Worm (Caenorhabditis elegans): ENCODE results near the gene cwn-1.
A peak's percentile ranks its signal among the peaks of the same experiment; 100 is the strongest.

Gene cwn-1

DNA sequence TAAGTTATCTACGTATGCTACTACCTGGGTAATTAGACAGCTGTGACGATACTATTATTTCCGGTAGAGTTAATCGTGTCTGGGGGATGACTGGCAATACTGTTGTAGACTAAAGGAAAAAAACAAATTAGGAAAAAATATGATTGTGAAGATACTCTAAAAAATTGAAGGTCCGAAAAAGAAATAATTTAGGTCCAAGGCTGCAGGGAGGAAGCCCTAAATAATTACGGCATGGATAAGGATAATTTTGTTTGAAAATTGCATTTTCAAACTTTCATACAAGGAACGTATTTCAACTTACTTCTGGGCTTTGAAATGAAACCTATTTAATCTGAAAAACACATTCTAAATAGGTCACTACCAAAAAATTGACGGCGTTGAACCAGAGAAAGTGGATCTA lies 4.5 kb downstream of the cwn-1 start, which contains the start of gene srd-3:
TSS of gene srd-3 (minus strand) at position 101 of the 400 bp plus-strand sequence.
- TF ChIP-seq ztf-29 (GFP tag; IDR thresholded peaks at IDR 0.05) (no peak), med-1 (GFP tag; optimal IDR thresholded peaks at IDR 0.05; ENCODE audit: insufficient read depth) (no peak), flt-1 (GFP tag; IDR thresholded peaks at IDR 0.05) (no peak), klf-2 (GFP tag; conservative IDR thresholded peaks at IDR 0.05) (no peak), cog-1 (tag; optimal IDR thresholded peaks at IDR 0.05) (no peak), T22C8.4 (GFP tag; IDR thresholded peaks at IDR 0.05) (no peak), tab-1 (GFP tag; IDR thresholded peaks at IDR 0.05) (no peak), ref-1 (GFP tag; conservative IDR thresholded peaks at IDR 0.05) (no peak), ztf-23 (GFP tag; IDR thresholded peaks at IDR 0.05) (no peak)

DNA sequence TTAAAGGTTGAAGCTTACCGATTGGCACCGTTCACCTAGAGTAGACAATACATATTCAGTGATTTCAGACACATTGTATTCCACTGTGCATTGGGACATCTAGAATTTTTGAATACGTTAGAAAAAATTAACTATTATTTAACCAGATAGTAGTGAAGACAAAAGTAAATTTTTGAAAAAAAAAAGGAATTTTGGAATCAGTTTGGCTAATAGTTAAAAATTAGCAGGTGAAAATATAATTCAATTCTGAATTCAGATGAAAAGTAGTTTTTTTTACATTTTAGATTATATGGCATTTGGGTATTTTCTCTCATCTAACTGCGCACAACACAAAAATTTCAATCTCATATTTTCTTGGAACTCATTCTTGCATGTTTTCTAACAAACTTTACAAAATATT lies 8.5 kb downstream of the cwn-1 start, which contains the start of gene nmur-2:
TSS of gene nmur-2 (minus strand) at position 101 of the 400 bp plus-strand sequence.
- TF ChIP-seq med-1 (GFP tag; optimal IDR thresholded peaks at IDR 0.05; ENCODE audit: insufficient read depth) = no peak
- TF ChIP-seq T22C8.4 (GFP tag; IDR thresholded peaks at IDR 0.05) = no peak
- no peak for TF ChIP-seq tab-1 (GFP tag; IDR thresholded peaks at IDR 0.05)
- no peak for TF ChIP-seq ref-1 (GFP tag; conservative IDR thresholded peaks at IDR 0.05)
- TF ChIP-seq klf-2 (GFP tag; conservative IDR thresholded peaks at IDR 0.05) = no peak
- TF ChIP-seq ztf-23 (GFP tag; IDR thresholded peaks at IDR 0.05) = no peak
- no peak for TF ChIP-seq ztf-29 (GFP tag; IDR thresholded peaks at IDR 0.05)
- no peak for TF ChIP-seq flt-1 (GFP tag; IDR thresholded peaks at IDR 0.05)
- no peak for TF ChIP-seq cog-1 (tag; optimal IDR thresholded peaks at IDR 0.05)

DNA sequence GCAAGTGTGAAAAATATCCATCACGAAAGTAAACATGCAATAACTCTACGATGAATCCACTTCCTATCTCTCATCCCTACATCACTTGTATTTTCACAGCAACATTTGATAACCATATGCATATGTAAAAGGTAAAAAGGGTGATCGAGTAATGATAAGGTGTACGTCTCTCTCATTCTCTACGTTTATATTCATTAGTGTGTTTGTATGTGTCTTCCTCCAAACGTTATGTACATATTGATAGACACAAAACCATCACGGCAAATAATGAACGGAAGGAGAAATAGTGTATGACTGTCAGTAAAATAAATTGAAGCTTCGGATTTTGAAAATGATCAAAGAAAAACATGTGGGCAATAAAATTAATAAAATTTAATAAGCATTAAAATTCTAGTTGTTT lies 10.9 kb downstream of the cwn-1 start:
- TF ChIP-seq ref-1 (GFP tag; conservative IDR thresholded peaks at IDR 0.05) (no peak), ztf-23 (GFP tag; IDR thresholded peaks at IDR 0.05) (no peak), T22C8.4 (GFP tag; IDR thresholded peaks at IDR 0.05) (no peak), ztf-29 (GFP tag; IDR thresholded peaks at IDR 0.05) (no peak), klf-2 (GFP tag; conservative IDR thresholded peaks at IDR 0.05) (no peak), tab-1 (GFP tag; IDR thresholded peaks at IDR 0.05) (no peak)

DNA sequence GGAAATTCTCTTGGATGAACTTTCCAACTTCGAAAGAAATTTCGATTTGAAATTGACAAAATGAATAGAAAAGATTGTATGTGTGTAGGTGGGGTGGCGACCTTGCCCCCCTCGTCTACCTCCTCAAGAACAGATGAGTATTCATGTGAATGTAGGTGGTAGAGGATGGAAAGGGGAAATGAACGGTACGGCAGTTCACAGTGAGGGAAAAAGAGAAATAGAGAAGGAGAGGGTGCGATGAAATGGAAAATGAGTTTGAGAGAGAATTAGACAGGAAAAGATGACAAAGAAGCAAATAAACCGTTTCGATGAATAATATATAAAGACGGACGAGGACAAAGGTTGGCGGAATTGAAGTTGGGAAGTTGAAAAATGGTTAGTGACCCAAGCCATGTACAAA lies 11.4 kb downstream of the cwn-1 start:
- TF ChIP-seq ztf-23 (GFP tag; IDR thresholded peaks at IDR 0.05) = peak; percentile 61; the same call in 1 of the 2 replicates
- TF ChIP-seq flt-1 (GFP tag; IDR thresholded peaks at IDR 0.05) = no peak
- TF ChIP-seq med-1 (GFP tag; optimal IDR thresholded peaks at IDR 0.05; ENCODE audit: insufficient read depth) = no peak
- no peak for TF ChIP-seq T22C8.4 (GFP tag; IDR thresholded peaks at IDR 0.05)
- TF ChIP-seq ztf-29 (GFP tag; IDR thresholded peaks at IDR 0.05) = no peak
- 0 out of 2 replicates have a peak, but pooled peaks have one; percentile 57 for TF ChIP-seq tab-1 (GFP tag; IDR thresholded peaks at IDR 0.05)
- TF ChIP-seq klf-2 (GFP tag; conservative IDR thresholded peaks at IDR 0.05) = no peak
- TF ChIP-seq cog-1 (tag; optimal IDR thresholded peaks at IDR 0.05) = no peak
- no peak for TF ChIP-seq ref-1 (GFP tag; conservative IDR thresholded peaks at IDR 0.05)

DNA sequence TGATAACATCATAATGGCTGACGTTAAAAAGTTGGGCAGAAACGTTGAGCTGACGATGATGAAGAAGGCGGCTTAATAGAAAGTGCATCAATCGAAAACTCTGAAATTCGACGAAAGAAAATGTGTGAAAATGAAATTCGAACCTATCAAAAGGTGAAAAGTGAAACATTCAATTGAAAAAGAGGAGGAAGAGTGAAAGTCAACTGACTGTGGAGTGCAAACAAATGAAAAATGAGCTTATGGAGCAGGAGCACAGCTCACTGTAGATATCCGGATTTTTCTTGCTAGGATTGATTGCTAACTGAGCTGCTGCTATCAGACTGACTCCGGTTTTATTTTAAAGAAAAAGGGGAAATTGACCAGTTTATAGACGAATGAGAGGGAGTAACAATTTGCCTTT lies 12.3 kb downstream of the cwn-1 start, which contains the start of gene K10B4.3:
TSS of gene K10B4.3 (minus strand) at position 101 of the 400 bp plus-strand sequence.
- no peak for TF ChIP-seq T22C8.4 (GFP tag; IDR thresholded peaks at IDR 0.05)

DNA sequence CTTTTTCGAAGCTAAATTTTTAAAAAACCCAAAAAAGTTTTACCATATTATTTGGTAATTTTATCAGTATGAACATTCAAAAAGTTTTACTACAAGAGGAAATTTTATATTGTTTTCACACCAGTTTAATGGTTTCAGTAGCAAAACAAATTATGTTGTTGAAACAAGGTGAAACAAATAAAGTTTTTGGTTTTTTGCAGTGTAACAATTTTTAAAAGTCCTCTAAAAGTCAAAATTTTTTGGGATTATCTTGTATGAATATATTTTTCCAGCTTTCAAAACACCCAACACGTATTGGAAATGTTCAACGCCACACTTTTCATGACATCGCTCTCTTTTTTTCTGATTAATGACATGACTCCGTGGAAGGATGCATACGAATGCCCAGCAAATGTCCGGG lies 16.5 kb downstream of the cwn-1 start, which contains the start of gene srt-54:
TSS of gene srt-54 (plus strand) at position 301 of the 400 bp plus-strand sequence.
- TF ChIP-seq cog-1 (tag; optimal IDR thresholded peaks at IDR 0.05) = no peak
- TF ChIP-seq klf-2 (GFP tag; conservative IDR thresholded peaks at IDR 0.05) = no peak
- TF ChIP-seq ztf-23 (GFP tag; IDR thresholded peaks at IDR 0.05) = no peak
- no peak for TF ChIP-seq ref-1 (GFP tag; conservative IDR thresholded peaks at IDR 0.05)
- no peak for TF ChIP-seq tab-1 (GFP tag; IDR thresholded peaks at IDR 0.05)
- no peak for TF ChIP-seq T22C8.4 (GFP tag; IDR thresholded peaks at IDR 0.05)
- no peak for TF ChIP-seq med-1 (GFP tag; optimal IDR thresholded peaks at IDR 0.05; ENCODE audit: insufficient read depth)
- no peak for TF ChIP-seq ztf-29 (GFP tag; IDR thresholded peaks at IDR 0.05)
- no peak for TF ChIP-seq flt-1 (GFP tag; IDR thresholded peaks at IDR 0.05)

DNA sequence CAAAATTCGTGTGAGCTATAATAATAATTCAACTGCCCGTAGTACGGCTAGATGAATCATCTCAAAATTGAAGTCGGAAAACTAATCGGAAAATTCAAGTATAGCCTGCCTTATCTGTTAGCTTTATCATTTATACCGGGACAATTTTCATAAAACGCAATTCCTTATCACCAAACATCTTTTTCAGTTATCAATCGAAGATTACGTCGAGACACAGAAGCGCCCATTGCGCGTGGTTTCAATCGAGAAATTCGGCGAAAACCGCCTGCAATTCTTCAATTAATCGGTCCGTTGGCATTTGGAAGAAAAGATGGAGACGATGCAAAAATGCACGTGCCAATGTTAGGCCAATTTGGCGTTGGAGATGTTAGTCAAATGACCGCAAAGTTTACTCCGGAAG lies 21.2 kb downstream of the cwn-1 start:
- TF ChIP-seq klf-2 (GFP tag; conservative IDR thresholded peaks at IDR 0.05) (no peak), med-1 (GFP tag; optimal IDR thresholded peaks at IDR 0.05; ENCODE audit: insufficient read depth) (no peak)

DNA sequence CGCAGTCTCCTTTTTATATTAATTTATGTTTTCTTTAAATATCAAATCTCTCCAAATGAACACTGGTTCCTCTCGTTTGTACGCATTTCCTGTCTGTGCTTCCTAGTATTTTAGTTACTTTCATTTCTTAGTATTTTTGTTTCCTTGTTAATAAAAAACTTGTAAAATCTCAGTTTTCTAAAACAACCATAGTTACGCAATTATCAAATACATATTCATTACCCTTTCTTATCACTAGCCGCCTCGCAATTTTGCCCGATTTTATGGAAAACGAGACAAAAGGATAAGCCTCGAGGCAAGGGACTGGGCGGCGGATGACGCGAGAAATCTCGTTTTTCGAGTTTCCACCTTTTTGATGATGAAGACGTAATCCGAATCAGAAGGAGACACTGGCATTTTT lies 22.1 kb downstream of the cwn-1 start, which contains the start of gene C50D2.1:
TSS of gene C50D2.1 (plus strand) at position 301 of the 400 bp plus-strand sequence.
- no peak for TF ChIP-seq ztf-29 (GFP tag; IDR thresholded peaks at IDR 0.05)
- TF ChIP-seq klf-2 (GFP tag; conservative IDR thresholded peaks at IDR 0.05) = no peak
- no peak for TF ChIP-seq cog-1 (tag; optimal IDR thresholded peaks at IDR 0.05)
- no peak for TF ChIP-seq flt-1 (GFP tag; IDR thresholded peaks at IDR 0.05)
- no peak for TF ChIP-seq tab-1 (GFP tag; IDR thresholded peaks at IDR 0.05)
- TF ChIP-seq T22C8.4 (GFP tag; IDR thresholded peaks at IDR 0.05) = no peak
- TF ChIP-seq ztf-23 (GFP tag; IDR thresholded peaks at IDR 0.05) = no peak
- no peak for TF ChIP-seq med-1 (GFP tag; optimal IDR thresholded peaks at IDR 0.05; ENCODE audit: insufficient read depth)
- no peak for TF ChIP-seq ref-1 (GFP tag; conservative IDR thresholded peaks at IDR 0.05)

DNA sequence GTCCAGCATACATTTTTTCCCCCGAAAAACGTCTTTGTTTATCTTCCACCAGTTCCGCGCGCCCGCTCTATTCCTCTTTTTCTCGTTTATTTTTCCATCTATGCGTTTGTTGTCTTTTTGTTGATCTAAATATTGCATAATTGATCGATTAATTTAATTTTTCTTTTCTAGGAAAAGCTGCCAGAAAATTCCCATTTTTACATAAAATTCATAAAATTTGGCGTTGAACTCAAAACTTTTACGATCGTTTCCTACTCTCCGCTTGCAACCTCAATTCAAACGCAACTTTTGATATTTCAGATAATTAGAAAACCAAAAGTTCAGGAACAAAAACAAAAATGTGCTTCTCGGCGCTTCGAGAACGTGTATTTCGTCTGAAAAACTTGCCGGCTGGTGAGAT lies 24.5 kb downstream of the cwn-1 start, which contains the start of gene C50D2.2:
TSS of gene C50D2.2 (plus strand) at position 301 of the 400 bp plus-strand sequence.
- TF ChIP-seq ztf-29 (GFP tag; IDR thresholded peaks at IDR 0.05) (no peak), klf-2 (GFP tag; conservative IDR thresholded peaks at IDR 0.05) (no peak), flt-1 (GFP tag; IDR thresholded peaks at IDR 0.05) (no peak), med-1 (GFP tag; optimal IDR thresholded peaks at IDR 0.05; ENCODE audit: insufficient read depth) (no peak), cog-1 (tag; optimal IDR thresholded peaks at IDR 0.05) (no peak), tab-1 (GFP tag; IDR thresholded peaks at IDR 0.05) (no peak), ztf-23 (GFP tag; IDR thresholded peaks at IDR 0.05) (no peak), T22C8.4 (GFP tag; IDR thresholded peaks at IDR 0.05) (no peak)

DNA sequence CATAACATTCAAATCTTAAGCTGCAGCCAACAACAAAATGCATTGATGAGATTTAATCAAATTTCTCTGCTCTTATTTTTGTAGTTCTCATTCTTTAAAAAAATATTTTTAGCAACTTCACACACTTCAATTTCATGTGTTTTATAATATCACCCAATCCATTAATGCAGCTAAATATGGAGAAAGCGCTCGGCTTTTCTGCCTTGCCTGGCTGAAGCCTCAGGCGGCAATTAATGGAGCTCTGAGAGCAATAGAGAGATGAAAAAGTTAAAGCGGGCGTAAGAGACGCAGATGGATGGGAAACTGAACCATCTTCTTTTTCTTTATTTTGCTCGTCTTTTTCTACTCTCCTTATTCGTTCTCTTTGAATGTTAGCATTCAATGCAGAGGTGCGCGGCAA lies 25.7 kb downstream of the cwn-1 start:
- no peak for TF ChIP-seq med-1 (GFP tag; optimal IDR thresholded peaks at IDR 0.05; ENCODE audit: insufficient read depth)
- TF ChIP-seq klf-2 (GFP tag; conservative IDR thresholded peaks at IDR 0.05) = no peak
- TF ChIP-seq T22C8.4 (GFP tag; IDR thresholded peaks at IDR 0.05) = no peak
- TF ChIP-seq cog-1 (tag; optimal IDR thresholded peaks at IDR 0.05) = no peak
- no peak for TF ChIP-seq tab-1 (GFP tag; IDR thresholded peaks at IDR 0.05)
- no peak for TF ChIP-seq flt-1 (GFP tag; IDR thresholded peaks at IDR 0.05)
- TF ChIP-seq ztf-23 (GFP tag; IDR thresholded peaks at IDR 0.05) = no peak
- TF ChIP-seq ref-1 (GFP tag; conservative IDR thresholded peaks at IDR 0.05) = no peak
- no peak for TF ChIP-seq ztf-29 (GFP tag; IDR thresholded peaks at IDR 0.05)

Measured in whole organism, midembryonic.